Worm (Caenorhabditis elegans): ENCODE measurements around the gene T12G3.11.
A peak's percentile ranks its signal among the peaks of the same experiment; 100 is the strongest.

ce11 chrIV:12040431-12040830, 10.9 kb upstream of the T12G3.11 start:
- TF ChIP-seq mep-1 (tag; optimal IDR thresholded peaks at IDR 0.05) (no peak), egl-43 (GFP tag; IDR thresholded peaks at IDR 0.05) (no peak), ces-1 (GFP tag; optimal IDR thresholded peaks at IDR 0.05) (no peak), lin-15B (tag; optimal IDR thresholded peaks at IDR 0.05) (no peak), pha-4 (GFP tag; IDR thresholded peaks at IDR 0.05) (no peak), pha-4 (tag; optimal IDR thresholded peaks at IDR 0.05) (no peak), tag-97 (GFP tag; IDR thresholded peaks at IDR 0.05) (no peak), lim-7 (GFP tag; IDR thresholded peaks at IDR 0.05) (no peak), nhr-76 (tag; optimal IDR thresholded peaks at IDR 0.05) (no peak), lin-39 (tag; optimal IDR thresholded peaks at IDR 0.05) (no peak), unc-62 (GFP tag; optimal IDR thresholded peaks at IDR 0.05 in 1 of 2) (peak in 1 of 2 experiments; percentile 43), unc-62 (tag; optimal IDR thresholded peaks at IDR 0.05) (no peak)

All from whole organism, L4 larva.